Worm (Caenorhabditis elegans) whole organism, L4 larva: ENCODE data around the gene aff-1.

Source experiments
- D1046.2 ChIP-seq: fragments of 200-800 bp; sonication (Bioruptor generic); IDR thresholded peaks from 2 replicates; pipeline ENCODE4 v1.3.6; 2022; ENCODE audit warnings: missing genetic modification characterization, missing compliant biosample characterization
- F49E8.2 ChIP-seq: sonication (generic microtip); optimal IDR thresholded peaks from 2 replicates; lab custom pipeline; 2016; ENCODE audit warnings: missing compliant biosample characterization, mild to moderate bottlenecking, missing genetic modification characterization, borderline replicate concordance
- T26A8.4 ChIP-seq: fragments of 200-800 bp; sonication (Bioruptor generic); IDR thresholded peaks from 2 replicates; pipeline ENCODE4 v1.3.6; 2022; ENCODE audit warnings: missing genetic modification characterization, missing compliant biosample characterization
- Y75B8A.6 ChIP-seq: fragments of 200-800 bp; sonication (Bioruptor generic); IDR thresholded peaks from 2 replicates; pipeline ENCODE4 v1.3.6; 2022; ENCODE audit warnings: missing genetic modification reagents, missing genetic modification characterization, missing compliant biosample characterization
- ZK546.5 ChIP-seq, 2 experiments: sonication (generic microtip); optimal IDR thresholded peaks; 2 replicates each; lab custom pipeline; 2017; ENCODE audit warnings: missing biosample characterization in 2 of 2, missing genetic modification characterization in 2 of 2
- aha-1 ChIP-seq: fragments of 150-350 bp; peaks from one replicate; lab custom pipeline; 2014; ENCODE audit warnings: missing biosample characterization, missing genetic modification characterization
- aly-2 ChIP-seq: sonication (generic microtip); optimal IDR thresholded peaks from 2 replicates; lab custom pipeline; 2018; ENCODE audit warnings: missing biosample characterization, missing genetic modification characterization
- ama-1 ChIP-seq: fragments of 150-350 bp; optimal IDR thresholded peaks from 2 replicates; lab custom pipeline; 2014; ENCODE audit warnings: inconsistent platforms, mixed read lengths
- ceh-44 ChIP-seq: fragments of 200-800 bp; sonication (Bioruptor generic); IDR thresholded peaks from 2 replicates; pipeline ENCODE4 v1.3.6; 2022; ENCODE audit warnings: missing genetic modification reagents, missing genetic modification characterization, missing compliant biosample characterization
- ceh-62 ChIP-seq: sonication (generic microtip); optimal IDR thresholded peaks from 2 replicates; lab custom pipeline; 2017; ENCODE audit warnings: missing biosample characterization, missing genetic modification characterization
- ces-1 ChIP-seq: fragments of 150-350 bp; sonication (generic microtip); optimal IDR thresholded peaks from 4 replicates; lab custom pipeline; 2014; ENCODE audit warnings: missing biosample characterization, missing genetic modification reagents, missing genetic modification characterization
- ctbp-1 ChIP-seq: fragments of 200-800 bp; sonication (Bioruptor generic); IDR thresholded peaks from 2 replicates; pipeline ENCODE4 v1.3.6; 2022; ENCODE audit warnings: missing genetic modification reagents, missing genetic modification characterization, missing compliant biosample characterization
- daf-16 ChIP-seq, 3 experiments: sonication (generic microtip); optimal IDR thresholded peaks; 2 replicates each; lab custom pipeline; 2016 to 2017; ENCODE audit warnings: missing genetic modification characterization in 3 of 3, missing genetic modification reagents in 3 of 3, mild to moderate bottlenecking in 2 of 3, missing compliant biosample characterization in 2 of 3, missing biosample characterization in 1 of 3, moderate library complexity in 1 of 3
- dmd-8 ChIP-seq: fragments of 200-800 bp; sonication (Bioruptor generic); IDR thresholded peaks from 2 replicates; pipeline ENCODE4 v1.3.6; 2022; ENCODE audit warnings: missing genetic modification characterization, missing compliant biosample characterization
- dmd-9 ChIP-seq: fragments of 200-800 bp; sonication (Bioruptor generic); IDR thresholded peaks from 2 replicates; pipeline ENCODE4 v1.3.6; 2022; ENCODE audit warnings: missing genetic modification reagents, missing genetic modification characterization, missing compliant biosample characterization
- duxl-1 ChIP-seq: sonication (generic microtip); optimal IDR thresholded peaks from 2 replicates; lab custom pipeline; 2016; ENCODE audit warnings: mild to moderate bottlenecking, missing genetic modification characterization, moderate library complexity, missing compliant biosample characterization; ENCODE audit not compliant: poor library complexity
- egl-43 ChIP-seq: fragments of 200-800 bp; sonication (Bioruptor generic); IDR thresholded peaks from 2 replicates; pipeline ENCODE4 v1.3.6; 2022; ENCODE audit warnings: missing genetic modification reagents, missing genetic modification characterization, missing compliant biosample characterization
- gei-8 ChIP-seq: fragments of 200-800 bp; sonication (Bioruptor generic); optimal IDR thresholded peaks from 2 replicates; lab custom pipeline; 2018; ENCODE audit warnings: mild to moderate bottlenecking, missing genetic modification characterization, missing compliant biosample characterization
- hif-1 ChIP-seq, 2 experiments: sonication (generic microtip); optimal IDR thresholded peaks; 2 replicates each; lab custom pipeline; 2016 to 2017; ENCODE audit warnings: missing compliant biosample characterization in 2 of 2, missing genetic modification characterization in 2 of 2, missing genetic modification reagents in 2 of 2, missing genotype in 2 of 2, mild to moderate bottlenecking in 1 of 2
- hmg-1.1 ChIP-seq: fragments of 200-800 bp; sonication (Bioruptor generic); IDR thresholded peaks from 2 replicates; pipeline ENCODE4 v1.3.6; 2022; ENCODE audit warnings: missing genetic modification reagents, missing genetic modification characterization, missing compliant biosample characterization
- lim-7 ChIP-seq: fragments of 200-800 bp; sonication (Bioruptor generic); IDR thresholded peaks from 2 replicates; pipeline ENCODE4 v1.3.6; 2022; ENCODE audit warnings: missing genetic modification characterization, missing compliant biosample characterization
- lin-1 ChIP-seq: fragments of 200-800 bp; sonication (Bioruptor generic); IDR thresholded peaks from 2 replicates; pipeline ENCODE4 v1.3.6; 2022; ENCODE audit warnings: missing genetic modification reagents, missing genetic modification characterization, missing compliant biosample characterization
- lin-29 ChIP-seq: fragments of 200-800 bp; sonication (Bioruptor generic); IDR thresholded peaks from 2 replicates; pipeline ENCODE4 v1.3.6; 2022; ENCODE audit warnings: missing genetic modification reagents, missing genetic modification characterization, missing compliant biosample characterization
- lin-38 ChIP-seq: fragments of 200-800 bp; sonication (Bioruptor generic); IDR thresholded peaks from 2 replicates; pipeline ENCODE4 v1.3.6; 2022; ENCODE audit warnings: missing genetic modification reagents, missing genetic modification characterization, missing compliant biosample characterization
- lin-39 ChIP-seq: fragments of 150-350 bp; optimal IDR thresholded peaks from 2 replicates; lab custom pipeline; 2014; ENCODE audit warnings: missing biosample characterization, missing genetic modification reagents, missing genetic modification characterization
- mep-1 ChIP-seq: fragments of 150-350 bp; sonication (generic microtip); optimal IDR thresholded peaks from 3 replicates; lab custom pipeline; 2014; ENCODE audit warnings: missing biosample characterization, missing genetic modification characterization
- mes-2 ChIP-seq: sonication (generic microtip); optimal IDR thresholded peaks from 2 replicates; lab custom pipeline; 2016; ENCODE audit warnings: missing genotype, mild to moderate bottlenecking, missing genetic modification characterization, missing compliant biosample characterization; ENCODE audit not compliant: poor library complexity, severe bottlenecking
- nhr-102 ChIP-seq: sonication (generic microtip); optimal IDR thresholded peaks from 2 replicates; lab custom pipeline; 2016; ENCODE audit warnings: mild to moderate bottlenecking, missing genetic modification characterization, moderate library complexity, missing compliant biosample characterization
- nhr-237 ChIP-seq: sonication (generic microtip); optimal IDR thresholded peaks from 2 replicates; lab custom pipeline; 2017; ENCODE audit warnings: missing biosample characterization, missing genetic modification characterization
- nhr-28 ChIP-seq: fragments of 150-350 bp; optimal IDR thresholded peaks from 2 replicates; lab custom pipeline; 2014; ENCODE audit warnings: missing biosample characterization, missing genetic modification characterization
- nhr-41 ChIP-seq: fragments of 200-800 bp; sonication (Bioruptor generic); IDR thresholded peaks from 2 replicates; pipeline ENCODE4 v1.3.6; 2022; ENCODE audit warnings: missing genetic modification reagents, missing genetic modification characterization, missing compliant biosample characterization
- nhr-76 ChIP-seq: fragments of 150-350 bp; optimal IDR thresholded peaks from 2 replicates; lab custom pipeline; 2014; ENCODE audit warnings: missing biosample characterization, missing genetic modification characterization
- pha-4 ChIP-seq, 2 experiments: fragments of 150-350 bp in 1 of 2; fragments of 200-800 bp in 1 of 2; sonication (Bioruptor generic) in 1 of 2; IDR thresholded peaks in 1 of 2; optimal IDR thresholded peaks in 1 of 2; 2 replicates each; pipeline versions ENCODE4 v1.3.6 to Lab custom; 2014 to 2022; ENCODE audit warnings: missing genetic modification characterization in 2 of 2, missing genetic modification reagents in 2 of 2, missing biosample characterization in 1 of 2, missing compliant biosample characterization in 1 of 2
- saeg-2 ChIP-seq: fragments of 200-800 bp; sonication (Bioruptor generic); IDR thresholded peaks from 2 replicates; pipeline ENCODE4 v1.3.6; 2022; ENCODE audit warnings: missing genetic modification reagents, missing genetic modification characterization, missing compliant biosample characterization
- spr-1 ChIP-seq: sonication (generic microtip); optimal IDR thresholded peaks from 2 replicates; lab custom pipeline; 2016; ENCODE audit warnings: mild to moderate bottlenecking, missing genetic modification characterization, missing compliant biosample characterization
- tag-97 ChIP-seq: fragments of 200-800 bp; sonication (Bioruptor generic); IDR thresholded peaks from 2 replicates; pipeline ENCODE4 v1.3.6; 2022; ENCODE audit warnings: missing genetic modification characterization, missing compliant biosample characterization
- unc-39 ChIP-seq: sonication (generic microtip); optimal IDR thresholded peaks from 2 replicates; lab custom pipeline; 2017; ENCODE audit warnings: missing biosample characterization, missing genetic modification characterization
- unc-62 ChIP-seq, 3 experiments: fragments of 150-350 bp in 1 of 3; sonication (generic microtip); optimal IDR thresholded peaks in 2 of 3; peaks in 1 of 3; 1 replicate in 1 of 3; 2 replicates in 2 of 3; lab custom pipeline; 2014 to 2017; ENCODE audit warnings: missing biosample characterization in 3 of 3, missing genetic modification characterization in 3 of 3, missing genetic modification reagents in 3 of 3, missing genotype in 1 of 3
- vab-7 ChIP-seq: fragments of 200-800 bp; sonication (Bioruptor generic); IDR thresholded peaks from 2 replicates; pipeline ENCODE4 v1.3.6; 2022; ENCODE audit warnings: missing genetic modification reagents, missing genetic modification characterization, missing compliant biosample characterization
- zag-1 ChIP-seq: fragments of 150-350 bp; optimal IDR thresholded peaks from 2 replicates; lab custom pipeline; 2014; ENCODE audit warnings: missing biosample characterization, missing genetic modification characterization
- zfp-2 ChIP-seq: sonication (generic microtip); optimal IDR thresholded peaks from 2 replicates; lab custom pipeline; 2016; ENCODE audit warnings: mild to moderate bottlenecking, missing genetic modification characterization, missing compliant biosample characterization
- zfp-3 ChIP-seq: fragments of 200-800 bp; sonication (Bioruptor generic); conservative IDR thresholded peaks from 2 replicates; pipeline ENCODE4 v1.3.6; 2022; ENCODE audit warnings: missing genetic modification reagents, missing genetic modification characterization, missing compliant biosample characterization

aff-1 gene

DNA sequence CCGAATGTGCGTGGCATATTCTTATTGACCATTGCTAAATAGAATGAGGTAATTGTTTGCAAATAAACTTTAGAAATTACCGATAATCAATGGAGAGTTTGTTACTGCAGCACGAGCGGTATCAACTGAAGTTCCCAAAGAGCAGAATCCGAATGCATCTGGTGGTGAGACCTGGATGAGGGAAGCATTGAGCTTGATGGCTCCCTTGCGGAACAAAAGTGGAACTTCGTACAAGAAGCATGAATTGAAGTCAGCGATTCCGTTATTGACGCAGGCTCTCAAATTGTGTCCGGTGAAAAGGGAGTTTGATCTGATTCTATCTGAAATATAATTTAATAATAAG, 26.0 kb upstream of the aff-1 start:
- TF ChIP-seq aha-1, result peak; percentile 76
- peak; percentile 62; the same call in 1 of the 2 replicates for TF ChIP-seq zfp-3
- TF ChIP-seq zfp-2 (tag; lab: Kevin White, UChicago), result no peak
- no peak for TF ChIP-seq tag-97 (GFP tag; lab: Robert Waterston, UW)
- 0 out of 2 replicates have a peak, but pooled peaks have one; percentile 9 for TF ChIP-seq dmd-8 (GFP tag; lab: Robert Waterston, UW)
- TF ChIP-seq nhr-28 (tag; lab: Kevin White, UChicago), result no peak
- peak; percentile 50; the same call in 1 of the 2 replicates for TF ChIP-seq dmd-9 (GFP tag; lab: Robert Waterston, UW)
- TF ChIP-seq ceh-44 (GFP tag; lab: Robert Waterston, UW), result no peak
- peak; percentile 19; the same call in 1 of the 2 replicates for TF ChIP-seq ctbp-1
- TF ChIP-seq nhr-41 (GFP tag; lab: Robert Waterston, UW), result no peak
- TF ChIP-seq nhr-237 (tag; lab: Kevin White, UChicago), result no peak
- TF ChIP-seq lin-39 (tag; lab: Kevin White, UChicago), result no peak

- 0 out of 2 replicates have a peak, but pooled peaks have one; percentile 44 for TF ChIP-seq saeg-2
- peak; percentile 68; the same call in 1 of the 2 replicates for TF ChIP-seq Y75B8A.6
- TF ChIP-seq daf-16 (GFP tag; optimal IDR thresholded peaks at IDR 0.05; lab: Kevin White, UChicago), result no peak
- TF ChIP-seq daf-16 (tag; optimal IDR thresholded peaks at IDR 0.05; lab: Kevin White, UChicago), result peak; percentile 21
- peak; percentile 46 for TF ChIP-seq mes-2 (tag; lab: Kevin White, UChicago)
- TF ChIP-seq ama-1 (lab: Kevin White, UChicago), result peak; percentile 76
- TF ChIP-seq unc-39 (tag; lab: Kevin White, UChicago), result no peak
- no peak for TF ChIP-seq zag-1 (tag; lab: Kevin White, UChicago)
- peak in 1 of 2 experiments; percentile 35 for TF ChIP-seq unc-62 (GFP tag; optimal IDR thresholded peaks at IDR 0.05 in 1 of 2; lab: Kevin White, UChicago)
- TF ChIP-seq unc-62 (tag; optimal IDR thresholded peaks at IDR 0.05; lab: Kevin White, UChicago), result no peak
- 0 out of 2 replicates have a peak, but pooled peaks have one; percentile 12 for TF ChIP-seq hmg-1.1 (GFP tag; lab: Robert Waterston, UW)
- no peak for TF ChIP-seq egl-43 (GFP tag; lab: Robert Waterston, UW)
- 0 out of 2 replicates have a peak, but pooled peaks have one; percentile 6 for TF ChIP-seq lin-38 (GFP tag; lab: Robert Waterston, UW)
- peak; percentile 71; the same call in 1 of the 2 replicates for TF ChIP-seq D1046.2 (GFP tag; lab: Robert Waterston, UW)
- no peak for TF ChIP-seq lim-7 (GFP tag; lab: Robert Waterston, UW)
- no peak for TF ChIP-seq ces-1 (GFP tag; lab: Kevin White, UChicago)
Observed at ce11 chrII:6888661-6889579, 25.4 kb upstream of the aff-1 start.

DNA sequence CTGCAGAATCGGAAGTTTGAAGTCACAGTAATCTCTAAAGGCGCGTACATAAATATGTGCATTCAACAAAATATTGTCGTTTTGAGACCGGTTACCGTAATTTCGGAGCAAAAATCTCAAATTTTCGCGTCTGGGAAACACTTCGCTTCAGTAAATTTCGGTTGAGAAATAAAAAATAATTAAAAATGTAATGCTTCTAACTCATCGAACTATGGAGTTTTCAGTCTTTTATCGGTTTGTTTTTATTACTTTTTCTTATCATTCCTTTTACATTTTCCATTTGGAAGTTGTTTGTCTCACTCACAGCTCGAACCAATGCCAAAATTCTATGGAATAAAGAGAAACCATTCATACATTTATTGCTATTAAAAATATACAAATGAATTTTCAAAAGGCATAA, 24.7 kb upstream of the aff-1 start:
- no peak for TF ChIP-seq F49E8.2 (tag; lab: Kevin White, UChicago)
- TF ChIP-seq T26A8.4, result peak; percentile 79
- TF ChIP-seq nhr-76 (tag; lab: Kevin White, UChicago), result peak; percentile 8
- TF ChIP-seq nhr-102 (tag; lab: Kevin White, UChicago), result peak; percentile 67
- peak; percentile 12 for TF ChIP-seq ama-1 (lab: Kevin White, UChicago)
- TF ChIP-seq spr-1 (tag; lab: Kevin White, UChicago), result peak; percentile 7
- no peak for TF ChIP-seq hif-1 (tag; optimal IDR thresholded peaks at IDR 0.05; lab: Kevin White, UChicago)
- peak; percentile 90 for TF ChIP-seq mep-1 (tag; lab: Kevin White, UChicago)
- TF ChIP-seq D1046.2 (GFP tag; lab: Robert Waterston, UW), result no peak
- TF ChIP-seq lin-29 (GFP tag; lab: Robert Waterston, UW), result 0 out of 2 replicates have a peak, but pooled peaks have one; percentile 35
- TF ChIP-seq lin-1 (GFP tag; lab: Robert Waterston, UW), result peak; percentile 38; the same call in 1 of the 2 replicates
- no peak for TF ChIP-seq pha-4 (GFP tag; IDR thresholded peaks at IDR 0.05; lab: Robert Waterston, UW)
- no peak for TF ChIP-seq pha-4 (tag; optimal IDR thresholded peaks at IDR 0.05; lab: Kevin White, UChicago)
- no peak for TF ChIP-seq ceh-44 (GFP tag; lab: Robert Waterston, UW)
- TF ChIP-seq aly-2 (tag; lab: Kevin White, UChicago), result no peak
- no peak for TF ChIP-seq lim-7 (GFP tag; lab: Robert Waterston, UW)
- TF ChIP-seq Y75B8A.6, result no peak
- TF ChIP-seq zag-1 (tag; lab: Kevin White, UChicago), result no peak
- TF ChIP-seq ZK546.5 (tag; optimal IDR thresholded peaks at IDR 0.05; lab: Kevin White, UChicago), result no peak
- peak; percentile 34 for TF ChIP-seq duxl-1 (tag; lab: Kevin White, UChicago)
- TF ChIP-seq egl-43 (GFP tag; lab: Robert Waterston, UW), result no peak
- no peak for TF ChIP-seq gei-8 (GFP tag; lab: Kevin White, UChicago)
- no peak for TF ChIP-seq vab-7 (GFP tag; lab: Robert Waterston, UW)
- TF ChIP-seq hmg-1.1 (GFP tag; lab: Robert Waterston, UW), result 0 out of 2 replicates have a peak, but pooled peaks have one; percentile 32
- TF ChIP-seq ceh-62 (tag; lab: Kevin White, UChicago), result no peak
- peak; percentile 42 for TF ChIP-seq mes-2 (tag; lab: Kevin White, UChicago)
